Fruit fly (Drosophila melanogaster): Measurements from ENCODE around the gene CG14106.

The CG14106 gene

dm6 chr3L:13433522-13433921 lies 8.1 kb upstream of the CG14106 start:
- TF ChIP-seq rgr (GFP tag; optimal IDR thresholded peaks at IDR 0.05), result no peak
- TF ChIP-seq psq (GFP tag; optimal IDR thresholded peaks at IDR 0.05), result no peak
- no peak for TF ChIP-seq woc (GFP tag; optimal IDR thresholded peaks at IDR 0.05)
- no peak for TF ChIP-seq N (GFP tag; optimal IDR thresholded peaks at IDR 0.05)
- TF ChIP-seq Rel (GFP tag; optimal IDR thresholded peaks at IDR 0.05), result no peak
- no peak for TF ChIP-seq Rel (tag; optimal IDR thresholded peaks at IDR 0.05)
- no peak for TF ChIP-seq sage (GFP tag; optimal IDR thresholded peaks at IDR 0.05)
- no peak for TF ChIP-seq h (GFP tag; optimal IDR thresholded peaks at IDR 0.05)
- no peak for TF ChIP-seq CG9705 (GFP tag; optimal IDR thresholded peaks at IDR 0.05)

dm6 chr3L:13432791-13433190 lies 7.3 kb upstream of the CG14106 start:
- TF ChIP-seq jim (GFP tag; optimal IDR thresholded peaks at IDR 0.05) (no peak), Dfd (GFP tag; optimal IDR thresholded peaks at IDR 0.05) (no peak), fru (GFP tag; optimal IDR thresholded peaks at IDR 0.05) (no peak), dsf (GFP tag; optimal IDR thresholded peaks at IDR 0.05; ENCODE audit: borderline replicate concordance) (no peak), Hnf4 (GFP tag; optimal IDR thresholded peaks at IDR 0.05) (no peak), sv (GFP tag; optimal IDR thresholded peaks at IDR 0.05) (no peak), OdsH (GFP tag; optimal IDR thresholded peaks at IDR 0.05) (no peak), CG32264 (GFP tag; optimal IDR thresholded peaks at IDR 0.05) (no peak), N (GFP tag; optimal IDR thresholded peaks at IDR 0.05) (no peak)

- TF ChIP-seq Dfd (GFP tag; optimal IDR thresholded peaks at IDR 0.05) (peak; percentile 94), brk (GFP tag; optimal IDR thresholded peaks at IDR 0.05) (no peak)
Observed at dm6 chr3L:13430171-13430570, 4.7 kb upstream of the CG14106 start.

dm6 chr3L:13426573-13426972 lies 1.1 kb upstream of the CG14106 start, which contains the start of gene CG14105:
TSS of gene CG14105 (minus strand) at chr3L:13426673.
- TF ChIP-seq br (GFP tag; optimal IDR thresholded peaks at IDR 0.05) (no peak), dsf (GFP tag; optimal IDR thresholded peaks at IDR 0.05; ENCODE audit: borderline replicate concordance) (no peak), GATAd (GFP tag; optimal IDR thresholded peaks at IDR 0.05) (no peak), Jra (GFP tag; optimal IDR thresholded peaks at IDR 0.05) (no peak), psq (GFP tag; optimal IDR thresholded peaks at IDR 0.05) (no peak), HLH106 (tag; optimal IDR thresholded peaks at IDR 0.05) (no peak), lola (GFP tag; optimal IDR thresholded peaks at IDR 0.05) (no peak), Rel (GFP tag; optimal IDR thresholded peaks at IDR 0.05) (no peak), Rel (tag; optimal IDR thresholded peaks at IDR 0.05) (no peak), CrebA (GFP tag; optimal IDR thresholded peaks at IDR 0.05; ENCODE audit: borderline replicate concordance) (no peak), Hr78 (GFP tag; optimal IDR thresholded peaks at IDR 0.05) (no peak), usp (GFP tag; optimal IDR thresholded peaks at IDR 0.05) (no peak)

dm6 chr3L:13424068-13424467 lies 1.4 kb downstream of the CG14106 start, which contains the start of gene CG33263:
TSS of gene CG33263 (minus strand) at chr3L:13424168.
- no peak for TF ChIP-seq lola (GFP tag; optimal IDR thresholded peaks at IDR 0.05)
- TF ChIP-seq Dfd (GFP tag; optimal IDR thresholded peaks at IDR 0.05), result no peak
- TF ChIP-seq Vsx2 (GFP tag; optimal IDR thresholded peaks at IDR 0.05; ENCODE audit: partially characterized antibody), result no peak
- TF ChIP-seq brk (GFP tag; optimal IDR thresholded peaks at IDR 0.05), result no peak
- TF ChIP-seq dl (GFP tag; optimal IDR thresholded peaks at IDR 0.05; ENCODE audit: insufficient read depth in 1 of 2, partially characterized antibody in 2 of 2), result no peak
- no peak for TF ChIP-seq fru (GFP tag; optimal IDR thresholded peaks at IDR 0.05)
- TF ChIP-seq CG9705 (GFP tag; optimal IDR thresholded peaks at IDR 0.05), result no peak
- no peak for TF ChIP-seq HLH106 (tag; optimal IDR thresholded peaks at IDR 0.05)
- TF ChIP-seq Abd-B (GFP tag; optimal IDR thresholded peaks at IDR 0.05), result no peak
- TF ChIP-seq Dif (GFP tag; optimal IDR thresholded peaks at IDR 0.05; ENCODE audit: partially characterized antibody), result no peak
- TF ChIP-seq foxo (GFP tag; optimal IDR thresholded peaks at IDR 0.05), result no peak
- TF ChIP-seq Mio (GFP tag; optimal IDR thresholded peaks at IDR 0.05), result no peak
- no peak for TF ChIP-seq sv (GFP tag; optimal IDR thresholded peaks at IDR 0.05)
- TF ChIP-seq Hr83 (GFP tag; optimal IDR thresholded peaks at IDR 0.05; ENCODE audit: poor library complexity, severe bottlenecking), result no peak
- no peak for TF ChIP-seq jim (GFP tag; optimal IDR thresholded peaks at IDR 0.05)
- TF ChIP-seq psq (GFP tag; optimal IDR thresholded peaks at IDR 0.05), result no peak
- TF ChIP-seq tai (GFP tag; optimal IDR thresholded peaks at IDR 0.05), result no peak
- no peak for TF ChIP-seq h (GFP tag; optimal IDR thresholded peaks at IDR 0.05)
- no peak for TF ChIP-seq dmrt93B (GFP tag; optimal IDR thresholded peaks at IDR 0.05)
- TF ChIP-seq usp (GFP tag; optimal IDR thresholded peaks at IDR 0.05), result no peak
